Worm (Caenorhabditis elegans) whole organism, L4/young adult: Measurements from ENCODE around the gene F56A11.4.

Experiments used
- W03F9.2 ChIP-seq: fragments of 150-350 bp; optimal IDR thresholded peaks from 2 replicates; lab custom pipeline; 2014; ENCODE audit warnings: missing biosample characterization, missing genetic modification characterization
- dao-5 ChIP-seq: sonication (generic microtip); optimal IDR thresholded peaks from 2 replicates; lab custom pipeline; 2016; ENCODE audit warnings: missing genotype, missing genetic modification characterization, moderate library complexity, missing compliant biosample characterization
- him-1 ChIP-seq: sonication (generic microtip); optimal IDR thresholded peaks from 2 replicates; lab custom pipeline; 2016; ENCODE audit warnings: missing genotype, missing genetic modification reagents, missing genetic modification characterization, missing compliant biosample characterization

Gene F56A11.4

ce11 chrIV:572487-572886, 24.4 kb downstream of the F56A11.4 start, which contains the start of gene gex-2:
gex-2 (plus strand) TSS chrIV:572769.
- TF ChIP-seq him-1 (tag; lab: Kevin White, UChicago) = no peak

ce11 chrIV:580512-580911, 32.4 kb downstream of the F56A11.4 start:
- TF ChIP-seq him-1 (tag; lab: Kevin White, UChicago) (no peak), dao-5 (tag; lab: Kevin White, UChicago) (no peak), W03F9.2 (no peak)

ce11 chrIV:582130-582529, 34.0 kb downstream of the F56A11.4 start, which contains the start of gene F56A11.6:
F56A11.6 (minus strand) TSS chrIV:582230.
- TF ChIP-seq W03F9.2 (no peak), him-1 (tag; lab: Kevin White, UChicago) (no peak), dao-5 (tag; lab: Kevin White, UChicago) (no peak)

ce11 chrIV:584039-584438, 35.9 kb downstream of the F56A11.4 start:
- TF ChIP-seq W03F9.2 (no peak), dao-5 (tag; lab: Kevin White, UChicago) (no peak), him-1 (tag; lab: Kevin White, UChicago) (no peak)

ce11 chrIV:587729-588128, 39.6 kb downstream of the F56A11.4 start, which contains the start of gene C18H7.12:
C18H7.12 (minus strand) TSS chrIV:587829.
- no peak for TF ChIP-seq dao-5 (tag; lab: Kevin White, UChicago)
- no peak for TF ChIP-seq him-1 (tag; lab: Kevin White, UChicago)
- TF ChIP-seq W03F9.2 = no peak

- no peak for TF ChIP-seq dao-5 (tag; lab: Kevin White, UChicago)
Measured at ce11 chrIV:592382-592781, 44.3 kb downstream of the F56A11.4 start, which contains the start of gene C18H7.6. C18H7.6 (minus strand) TSS chrIV:592485.

- TF ChIP-seq dao-5 (tag; lab: Kevin White, UChicago) (no peak), him-1 (tag; lab: Kevin White, UChicago) (no peak), W03F9.2 (no peak)
Measured at ce11 chrIV:593029-593428, 44.9 kb downstream of the F56A11.4 start, which contains the start of gene C18H7.4. C18H7.4 (plus strand) TSS chrIV:593329.

- TF ChIP-seq him-1 (tag; lab: Kevin White, UChicago) = no peak
- TF ChIP-seq W03F9.2 = no peak
- no peak for TF ChIP-seq dao-5 (tag; lab: Kevin White, UChicago)
Measured at ce11 chrIV:594840-595239, 46.7 kb downstream of the F56A11.4 start.

- no peak for TF ChIP-seq W03F9.2
- no peak for TF ChIP-seq dao-5 (tag; lab: Kevin White, UChicago)
- TF ChIP-seq him-1 (tag; lab: Kevin White, UChicago) = no peak
Measured at ce11 chrIV:596292-596952, 48.3 kb downstream of the F56A11.4 start, which contains the start of the genes C18H7.7 and C18H7.11. C18H7.7 (minus strand) TSS chrIV:596392. C18H7.11 (plus strand) TSS chrIV:596902.

- TF ChIP-seq W03F9.2 = no peak
- no peak for TF ChIP-seq dao-5 (tag; lab: Kevin White, UChicago)
- TF ChIP-seq him-1 (tag; lab: Kevin White, UChicago) = no peak
Measured at ce11 chrIV:601595-601994, 53.5 kb downstream of the F56A11.4 start, which contains the start of gene srt-59. srt-59 (minus strand) TSS chrIV:601695.
